Fruit fly (Drosophila melanogaster) whole organism, prepupa: ENCODE data around the gene CG33630.

Experiments used
- Blimp-1 ChIP-seq: fragments of 200-800 bp; sonication (Bioruptor generic); optimal IDR thresholded peaks from 3 replicates; lab custom pipeline; 2017; ENCODE audit warnings: missing biosample characterization, missing genetic modification characterization, mild to moderate bottlenecking, moderate library complexity, missing genetic modification reagents
- CG10631 ChIP-seq: fragments of 200-800 bp; sonication (Bioruptor generic); optimal IDR thresholded peaks from 2 replicates; lab custom pipeline; 2016; ENCODE audit warnings: missing biosample characterization, missing genetic modification characterization
- CG10669 ChIP-seq: fragments of 200-800 bp; sonication (Bioruptor generic); optimal IDR thresholded peaks from 3 replicates; lab custom pipeline; 2018; ENCODE audit warnings: missing biosample characterization, mild to moderate bottlenecking, missing genetic modification characterization, moderate library complexity
- CG11762 ChIP-seq: fragments of 200-800 bp; sonication (Bioruptor generic); optimal IDR thresholded peaks from 3 replicates; lab custom pipeline; 2016; ENCODE audit warnings: missing biosample characterization, missing genetic modification characterization; ENCODE audit not compliant: insufficient read depth
- CG11902 ChIP-seq: fragments of 200-800 bp; sonication (Bioruptor generic); optimal IDR thresholded peaks from 3 replicates; lab custom pipeline; 2016; ENCODE audit warnings: missing biosample characterization, missing genetic modification characterization
- CG15336 ChIP-seq: fragments of 200-800 bp; sonication (Bioruptor generic); IDR thresholded peaks from 2 replicates; pipeline ENCODE4 v1.3.6; 2022; ENCODE audit warnings: missing biosample characterization, missing genetic modification characterization
- CG1621 ChIP-seq: fragments of 200-800 bp; sonication (Bioruptor generic); optimal IDR thresholded peaks from 3 replicates; lab custom pipeline; 2018; ENCODE audit warnings: missing biosample characterization, mild to moderate bottlenecking, missing genetic modification characterization
- CG16779 ChIP-seq: fragments of 200-800 bp; sonication (Bioruptor generic); optimal IDR thresholded peaks from 3 replicates; lab custom pipeline; 2017; ENCODE audit warnings: missing biosample characterization, mild to moderate bottlenecking, missing genetic modification characterization
- CG3032 ChIP-seq: fragments of 200-800 bp; optimal IDR thresholded peaks from 2 replicates; lab custom pipeline; 2019; ENCODE audit warnings: missing biosample characterization, mild to moderate bottlenecking, missing genetic modification characterization, moderate library complexity
- CG31627 ChIP-seq: fragments of 200-800 bp; sonication (Bioruptor generic); optimal IDR thresholded peaks from 3 replicates; lab custom pipeline; 2016; ENCODE audit warnings: missing biosample characterization, missing genetic modification characterization
- CG34406 ChIP-seq: fragments of 200-800 bp; sonication (Bioruptor generic); optimal IDR thresholded peaks from 3 replicates; lab custom pipeline; 2016; ENCODE audit warnings: missing biosample characterization, missing genetic modification characterization
- CG3919 ChIP-seq: fragments of 200-800 bp; sonication (Bioruptor generic); optimal IDR thresholded peaks from 3 replicates; lab custom pipeline; 2016; ENCODE audit warnings: missing biosample characterization, missing genetic modification characterization
- CG4318 ChIP-seq: fragments of 200-800 bp; sonication (Bioruptor generic); optimal IDR thresholded peaks from 3 replicates; lab custom pipeline; 2017; ENCODE audit warnings: missing biosample characterization, mild to moderate bottlenecking, missing genetic modification characterization
- CG6163 ChIP-seq: fragments of 200-800 bp; sonication (Bioruptor generic); IDR thresholded peaks from 3 replicates; pipeline ENCODE4 v1.3.6; 2022; ENCODE audit warnings: missing biosample characterization, missing genetic modification characterization
- CG6792 ChIP-seq: fragments of 200-800 bp; sonication (Bioruptor generic); optimal IDR thresholded peaks from 3 replicates; lab custom pipeline; 2016; ENCODE audit warnings: missing biosample characterization, missing genetic modification characterization
- CG6808 ChIP-seq: fragments of 200-800 bp; sonication (Bioruptor generic); optimal IDR thresholded peaks from 3 replicates; lab custom pipeline; 2017; ENCODE audit warnings: missing biosample characterization, missing genetic modification characterization, mild to moderate bottlenecking, moderate library complexity, missing genetic modification reagents
- CG6854 ChIP-seq: fragments of 200-800 bp; sonication (Bioruptor generic); optimal IDR thresholded peaks from 2 replicates; lab custom pipeline; 2017; ENCODE audit warnings: missing biosample characterization, mild to moderate bottlenecking, missing genetic modification characterization
- CG7368 ChIP-seq: fragments of 200-800 bp; sonication (Bioruptor generic); optimal IDR thresholded peaks from 3 replicates; lab custom pipeline; 2016; ENCODE audit warnings: missing biosample characterization, missing genetic modification characterization
- CG8119 ChIP-seq: fragments of 200-800 bp; sonication (Bioruptor generic); IDR thresholded peaks from 3 replicates; pipeline ENCODE4 v1.3.6; 2022; ENCODE audit warnings: missing biosample characterization, missing genetic modification characterization
- CG8319 ChIP-seq: fragments of 200-800 bp; sonication (Bioruptor generic); optimal IDR thresholded peaks from 3 replicates; lab custom pipeline; 2016; ENCODE audit warnings: missing biosample characterization, missing genetic modification characterization
- CG8632 ChIP-seq: fragments of 200-800 bp; sonication (Bioruptor generic); optimal IDR thresholded peaks from 3 replicates; lab custom pipeline; 2016; ENCODE audit warnings: missing biosample characterization, missing genetic modification characterization
- CG9139 ChIP-seq: fragments of 200-800 bp; sonication (Bioruptor generic); optimal IDR thresholded peaks from 3 replicates; lab custom pipeline; 2017; ENCODE audit warnings: missing biosample characterization, mild to moderate bottlenecking, missing genetic modification characterization
- Eip75B ChIP-seq: fragments of 200-800 bp; sonication (Bioruptor generic); optimal IDR thresholded peaks from 3 replicates; lab custom pipeline; 2016; ENCODE audit warnings: missing biosample characterization, missing genetic modification characterization
- Eip78C ChIP-seq: fragments of 200-800 bp; sonication (Bioruptor generic); peaks from one replicate; lab custom pipeline; 2016; ENCODE audit warnings: missing biosample characterization, missing genetic modification characterization
- Eip93F ChIP-seq: fragments of 200-800 bp; sonication (Bioruptor generic); optimal IDR thresholded peaks from 2 replicates; lab custom pipeline; 2016; ENCODE audit warnings: missing biosample characterization, mild to moderate bottlenecking, missing genetic modification characterization
- Ets21C ChIP-seq: fragments of 200-800 bp; sonication (Bioruptor generic); optimal IDR thresholded peaks from 3 replicates; lab custom pipeline; 2016; ENCODE audit warnings: missing biosample characterization, missing genetic modification characterization
- Ets96B ChIP-seq: fragments of 200-800 bp; optimal IDR thresholded peaks from 2 replicates; lab custom pipeline; 2019; ENCODE audit warnings: missing biosample characterization, mild to moderate bottlenecking, missing genetic modification characterization, moderate library complexity
- Gug ChIP-seq: fragments of 200-800 bp; sonication (Bioruptor generic); IDR thresholded peaks from 2 replicates; pipeline ENCODE4 v1.3.6; 2022; ENCODE audit warnings: missing biosample characterization, missing genetic modification characterization
- Hr38 ChIP-seq: sonication (Bioruptor generic); optimal IDR thresholded peaks from 2 replicates; lab custom pipeline; 2016; ENCODE audit warnings: missing biosample characterization, missing genetic modification characterization
- Hr39 ChIP-seq: fragments of 200-800 bp; sonication (Bioruptor generic); optimal IDR thresholded peaks from 2 replicates; lab custom pipeline; 2016; ENCODE audit warnings: missing biosample characterization, missing genetic modification characterization
- Hr4 ChIP-seq: fragments of 200-800 bp; sonication (Bioruptor generic); optimal IDR thresholded peaks from 3 replicates; lab custom pipeline; 2016; ENCODE audit warnings: missing biosample characterization, missing genetic modification characterization
- Lpt ChIP-seq: fragments of 200-800 bp; sonication (Bioruptor generic); optimal IDR thresholded peaks from 3 replicates; lab custom pipeline; 2016; ENCODE audit warnings: missing biosample characterization, missing genetic modification characterization
- Met ChIP-seq: fragments of 200-800 bp; sonication (Bioruptor generic); optimal IDR thresholded peaks from 3 replicates; lab custom pipeline; 2016; ENCODE audit warnings: missing biosample characterization, missing genetic modification characterization
- OdsH ChIP-seq: fragments of 200-800 bp; sonication (Bioruptor generic); optimal IDR thresholded peaks from 3 replicates; lab custom pipeline; 2016; ENCODE audit warnings: missing biosample characterization, missing genetic modification characterization
- Smox ChIP-seq: fragments of 200-800 bp; sonication (Bioruptor generic); optimal IDR thresholded peaks from 3 replicates; lab custom pipeline; 2016; ENCODE audit warnings: missing biosample characterization, missing genetic modification characterization
- Sox102F ChIP-seq: fragments of 200-800 bp; sonication (Bioruptor generic); optimal IDR thresholded peaks from 2 replicates; lab custom pipeline; 2016; ENCODE audit warnings: missing biosample characterization, mild to moderate bottlenecking, missing genetic modification characterization
- Sox14 ChIP-seq: fragments of 200-800 bp; sonication (Bioruptor generic); optimal IDR thresholded peaks from 3 replicates; lab custom pipeline; 2016; ENCODE audit warnings: missing biosample characterization, missing genetic modification characterization
- Sox15 ChIP-seq: fragments of 200-800 bp; sonication (Bioruptor generic); optimal IDR thresholded peaks from 3 replicates; lab custom pipeline; 2016; ENCODE audit warnings: missing biosample characterization, missing genetic modification characterization
- achi ChIP-seq: fragments of 200-800 bp; sonication (Bioruptor generic); optimal IDR thresholded peaks from 3 replicates; lab custom pipeline; 2016; ENCODE audit warnings: missing biosample characterization, missing genetic modification characterization
- acj6 ChIP-seq: fragments of 200-800 bp; sonication (Bioruptor generic); optimal IDR thresholded peaks from 3 replicates; lab custom pipeline; 2016; ENCODE audit warnings: missing biosample characterization, missing genetic modification characterization
- dsx ChIP-seq: fragments of 200-800 bp; optimal IDR thresholded peaks from 3 replicates; lab custom pipeline; 2019; ENCODE audit warnings: missing biosample characterization, mild to moderate bottlenecking, missing genetic modification characterization, moderate library complexity; ENCODE audit not compliant: poor library complexity, severe bottlenecking
- eg ChIP-seq: fragments of 200-800 bp; sonication (Bioruptor generic); IDR thresholded peaks from 3 replicates; pipeline ENCODE4 v1.3.6; 2022; ENCODE audit warnings: missing biosample characterization, missing genetic modification characterization
- esn ChIP-seq: fragments of 200-800 bp; sonication (Bioruptor generic); optimal IDR thresholded peaks from 2 replicates; lab custom pipeline; 2016; ENCODE audit warnings: missing biosample characterization, mild to moderate bottlenecking, missing genetic modification characterization, moderate library complexity
- fd85E ChIP-seq: fragments of 200-800 bp; sonication (Bioruptor generic); optimal IDR thresholded peaks from 3 replicates; lab custom pipeline; 2016; ENCODE audit warnings: missing biosample characterization, missing genetic modification characterization
- fkh ChIP-seq: fragments of 200-800 bp; sonication (Bioruptor generic); optimal IDR thresholded peaks from 3 replicates; lab custom pipeline; 2017; ENCODE audit warnings: missing biosample characterization, mild to moderate bottlenecking, missing genetic modification characterization, moderate library complexity
- lz ChIP-seq: fragments of 200-800 bp; sonication (Bioruptor generic); optimal IDR thresholded peaks from 3 replicates; lab custom pipeline; 2016; ENCODE audit warnings: missing biosample characterization, missing genetic modification characterization
- net ChIP-seq: fragments of 200-800 bp; sonication (Bioruptor generic); optimal IDR thresholded peaks from 3 replicates; lab custom pipeline; 2016; ENCODE audit warnings: missing biosample characterization, missing genetic modification characterization
- salr ChIP-seq, 2 experiments: fragments of 200-800 bp; sonication (Bioruptor generic); optimal IDR thresholded peaks; 3 replicates each; lab custom pipeline; 2016 to 2018; ENCODE audit warnings: missing biosample characterization in 2 of 2, missing genetic modification characterization in 2 of 2, mild to moderate bottlenecking in 1 of 2
- spab ChIP-seq: fragments of 200-800 bp; sonication (Bioruptor generic); optimal IDR thresholded peaks from 2 replicates; lab custom pipeline; 2017; ENCODE audit warnings: missing biosample characterization, mild to moderate bottlenecking, missing genetic modification characterization, missing genetic modification reagents
- ss ChIP-seq, 2 experiments: fragments of 200-800 bp; sonication (Bioruptor generic); optimal IDR thresholded peaks; 2 replicates in 1 of 2; 3 replicates in 1 of 2; lab custom pipeline; 2017 to 2018; ENCODE audit warnings: mild to moderate bottlenecking in 2 of 2, missing biosample characterization in 2 of 2, missing genetic modification characterization in 2 of 2, moderate library complexity in 1 of 2
- vri ChIP-seq: fragments of 200-800 bp; sonication (Bioruptor generic); optimal IDR thresholded peaks from 3 replicates; lab custom pipeline; 2016; ENCODE audit warnings: missing biosample characterization, mild to moderate bottlenecking, missing genetic modification characterization

Gene CG33630

dm6 chr3R:10048035-10048774, 14.2 kb upstream of the CG33630 start:
- peak; percentile 51 for TF ChIP-seq Eip93F (GFP tag; lab: Kevin White, UChicago)
- peak; percentile 57 for TF ChIP-seq Sox15 (GFP tag; lab: Kevin White, UChicago)
- peak; percentile 31 for TF ChIP-seq CG10631
- peak; percentile 75 for TF ChIP-seq OdsH (GFP tag; lab: Kevin White, UChicago)
- peak; percentile 34 for TF ChIP-seq Lpt (GFP tag; lab: Kevin White, UChicago)
- TF ChIP-seq Hr4: peak; percentile 77
- TF ChIP-seq CG11902 (GFP tag; lab: Kevin White, UChicago): no peak
- TF ChIP-seq CG31627 (GFP tag; lab: Kevin White, UChicago): peak; percentile 57
- TF ChIP-seq vri (GFP tag; lab: Kevin White, UChicago): peak; percentile 63
- TF ChIP-seq Hr38 (GFP tag; lab: Kevin White, UChicago): no peak
- TF ChIP-seq Ets96B (tag; lab: Kevin White, UChicago): peak; percentile 41
- no peak for TF ChIP-seq spab (GFP tag; lab: Kevin White, UChicago)
- TF ChIP-seq CG1621: no peak
- peak; percentile 63 for TF ChIP-seq achi (GFP tag; lab: Kevin White, UChicago)
- TF ChIP-seq Eip78C (GFP tag; lab: Kevin White, UChicago): peak; percentile 93
- TF ChIP-seq Gug (GFP tag; lab: Robert Waterston, UW): no peak
- TF ChIP-seq esn (GFP tag; lab: Kevin White, UChicago): peak; percentile 85
- no peak for TF ChIP-seq CG6163 (GFP tag; lab: Robert Waterston, UW)
- peak; percentile 16 for TF ChIP-seq dsx (GFP tag; lab: Kevin White, UChicago)
- TF ChIP-seq CG3919 (GFP tag; lab: Kevin White, UChicago): peak; percentile 64
- TF ChIP-seq Hr39 (GFP tag; lab: Kevin White, UChicago): peak; percentile 65
- TF ChIP-seq Smox (GFP tag; lab: Kevin White, UChicago): no peak
- TF ChIP-seq CG8319 (GFP tag; lab: Kevin White, UChicago): peak; percentile 59
- peak in 1 of 2 experiments; percentile 60 for TF ChIP-seq salr (GFP tag; optimal IDR thresholded peaks at IDR 0.05; lab: Kevin White, UChicago)
- TF ChIP-seq Blimp-1 (GFP tag; lab: Kevin White, UChicago): peak; percentile 47
- peak; percentile 57 for TF ChIP-seq CG10669 (GFP tag; lab: Kevin White, UChicago)
- TF ChIP-seq net (GFP tag; lab: Kevin White, UChicago): peak; percentile 65
- TF ChIP-seq CG9139 (GFP tag; lab: Kevin White, UChicago): no peak
- no peak for TF ChIP-seq fkh (GFP tag; lab: Kevin White, UChicago)
- TF ChIP-seq fd85E (GFP tag; lab: Kevin White, UChicago): no peak
- peak; percentile 62 for TF ChIP-seq CG8632
- TF ChIP-seq Met (GFP tag; lab: Kevin White, UChicago): no peak
- TF ChIP-seq CG11762 (GFP tag; lab: Kevin White, UChicago): peak; percentile 62
- peak in 1 of 2 experiments; percentile 63 for TF ChIP-seq ss (GFP tag; optimal IDR thresholded peaks at IDR 0.05; lab: Kevin White, UChicago)
- TF ChIP-seq CG4318 (GFP tag; lab: Kevin White, UChicago): no peak
- TF ChIP-seq Sox14 (GFP tag; lab: Kevin White, UChicago): peak; percentile 72
- peak; percentile 29 for TF ChIP-seq CG7368 (GFP tag; lab: Kevin White, UChicago)
- TF ChIP-seq Eip75B (GFP tag; lab: Kevin White, UChicago): peak; percentile 59
- TF ChIP-seq CG16779 (tag; lab: Kevin White, UChicago): no peak
- peak; percentile 83 for TF ChIP-seq Sox102F
- TF ChIP-seq lz: peak; percentile 75
- TF ChIP-seq CG8119: peak; percentile 69; the same call in 2 of the 3 replicates
- TF ChIP-seq eg (GFP tag; lab: Robert Waterston, UW): no peak
- peak; percentile 17 for TF ChIP-seq CG6854 (GFP tag; lab: Kevin White, UChicago)
- TF ChIP-seq CG3032 (tag; lab: Kevin White, UChicago): peak; percentile 59
- TF ChIP-seq CG6808 (GFP tag; lab: Kevin White, UChicago): peak; percentile 39
- TF ChIP-seq CG34406 (GFP tag; lab: Kevin White, UChicago): peak; percentile 75
- TF ChIP-seq CG6792 (GFP tag; lab: Kevin White, UChicago): peak; percentile 71
- TF ChIP-seq acj6 (GFP tag; lab: Kevin White, UChicago): peak; percentile 69
- TF ChIP-seq CG15336 (GFP tag; lab: Robert Waterston, UW): no peak
- peak; percentile 64 for TF ChIP-seq Ets21C (GFP tag; lab: Kevin White, UChicago)
